Worm (Caenorhabditis elegans) whole organism, young adult: Measurements from ENCODE around the gene irld-65.

Source experiments
- F57A8.1 ChIP-seq: fragments of 200-800 bp; sonication (Bioruptor generic); optimal IDR thresholded peaks from 2 replicates; lab custom pipeline; 2018; ENCODE audit warnings: mild to moderate bottlenecking, missing genetic modification characterization, moderate library complexity, missing compliant biosample characterization
- ZK185.1 ChIP-seq: sonication (generic microtip); optimal IDR thresholded peaks from 2 replicates; lab custom pipeline; 2016; ENCODE audit warnings: mild to moderate bottlenecking, missing genetic modification characterization, missing compliant biosample characterization; ENCODE audit not compliant: poor library complexity, severe bottlenecking
- egl-44 ChIP-seq: fragments of 200-800 bp; sonication (Bioruptor generic); IDR thresholded peaks from 2 replicates; pipeline ENCODE4 v1.3.6; 2022; ENCODE audit warnings: missing genetic modification reagents, missing genetic modification characterization, missing compliant biosample characterization
- let-607 ChIP-seq, 2 experiments: fragments of 200-800 bp in 1 of 2; sonication (Bioruptor generic) in 1 of 2; sonication (generic microtip) in 1 of 2; optimal IDR thresholded peaks; 2 replicates each; lab custom pipeline; 2016 to 2018; ENCODE audit warnings: mild to moderate bottlenecking in 2 of 2, missing compliant biosample characterization in 2 of 2, missing genetic modification characterization in 2 of 2, moderate library complexity in 2 of 2, missing genotype in 1 of 2
- ztf-18 ChIP-seq: sonication (generic microtip); optimal IDR thresholded peaks from 2 replicates; lab custom pipeline; 2016; ENCODE audit warnings: missing genotype, mild to moderate bottlenecking, missing genetic modification characterization, missing compliant biosample characterization

DNA sequence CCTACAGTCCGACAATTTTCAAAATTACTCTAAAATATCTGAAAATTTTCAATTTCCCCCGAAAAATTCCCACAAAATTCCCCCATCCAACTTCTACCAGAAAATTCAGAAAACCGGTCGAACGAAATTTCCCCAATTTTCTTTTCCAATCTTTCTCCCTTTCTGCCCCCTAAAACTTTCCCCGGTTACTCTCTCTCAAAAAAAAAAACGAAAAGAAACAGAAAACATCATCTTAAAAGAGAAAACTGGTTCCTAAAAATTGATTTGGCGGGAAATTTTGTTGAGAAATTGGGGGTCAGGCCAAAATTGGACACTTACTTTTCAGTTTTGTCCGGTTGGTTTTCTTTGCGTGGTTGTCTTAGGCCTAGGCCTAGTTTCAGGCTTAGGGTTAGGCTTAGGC is 39.9 kb upstream of the irld-65 start:
- TF ChIP-seq ztf-18 (tag; lab: Kevin White, UChicago), result no peak
- TF ChIP-seq ZK185.1 (tag; lab: Kevin White, UChicago), result no peak
- TF ChIP-seq let-607 (tag; optimal IDR thresholded peaks at IDR 0.05; lab: Kevin White, UChicago), result no peak
- TF ChIP-seq egl-44 (GFP tag; lab: Robert Waterston, UW), result no peak
- TF ChIP-seq F57A8.1, result no peak
